Worm (Caenorhabditis elegans) whole organism, late embryonic: ENCODE measurements around the gene F54H12.8.

Source experiments
- ceh-22 ChIP-seq: sonication (generic microtip); optimal IDR thresholded peaks from 2 replicates; lab custom pipeline; 2017; ENCODE audit warnings: missing biosample characterization, missing genetic modification characterization
- pha-4 ChIP-seq: fragments of 150-350 bp; optimal IDR thresholded peaks from 2 replicates; lab custom pipeline; 2018; ENCODE audit warnings: missing biosample characterization, missing genetic modification reagents, missing genetic modification characterization
- ref-2 ChIP-seq: sonication (generic microtip); optimal IDR thresholded peaks from 2 replicates; lab custom pipeline; 2016; ENCODE audit warnings: missing genetic modification characterization, missing compliant biosample characterization
- rnt-1 ChIP-seq: sonication (generic microtip); optimal IDR thresholded peaks from 2 replicates; lab custom pipeline; 2016; ENCODE audit warnings: missing genetic modification characterization, missing compliant biosample characterization

- TF ChIP-seq ref-2 (tag; lab: Kevin White, UChicago) (no peak), rnt-1 (tag; lab: Kevin White, UChicago) (no peak), pha-4 (tag; lab: Kevin White, UChicago) (no peak), ceh-22 (tag; lab: Kevin White, UChicago) (no peak)
Observed at ce11 chrIII:7925968-7926367, 43.1 kb downstream of the F54H12.8 start.
